Worm (Caenorhabditis elegans): ENCODE data around the gene Y61A9LA.1.
A peak's percentile ranks its signal among the peaks of the same experiment; 100 is the strongest.

Y61A9LA.1 gene

DNA sequence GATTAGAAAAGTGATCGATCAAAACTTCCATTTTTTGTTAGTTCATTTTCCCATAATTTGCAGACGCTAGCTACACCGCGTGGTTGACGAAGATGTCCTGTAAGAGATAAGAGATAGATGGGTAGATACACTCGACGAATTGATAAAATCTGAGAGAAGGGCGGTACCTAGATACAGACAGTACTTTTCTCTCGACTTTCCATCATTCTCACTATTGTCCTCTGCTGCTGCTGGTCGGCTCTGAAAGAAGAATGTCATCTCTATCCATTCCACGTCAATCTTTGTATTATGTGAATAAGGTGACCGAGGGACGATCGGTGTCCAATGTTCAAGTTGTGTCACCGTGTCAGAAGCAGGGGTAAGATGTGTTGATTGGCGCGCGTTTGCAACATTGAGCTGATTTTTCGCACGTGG is 43.4 kb downstream of the Y61A9LA.1 start, which contains the start of gene pmt-2 (continued):
- TF ChIP-seq C34B4.2 (tag; optimal IDR thresholded peaks at IDR 0.05) (no peak), nhr-19 (GFP tag; conservative IDR thresholded peaks at IDR 0.05) (no peak), snu-23 (GFP tag; optimal IDR thresholded peaks at IDR 0.05) (peak; percentile 54), snpc-4 (tag; optimal IDR thresholded peaks at IDR 0.05) (no peak), mdl-1 (tag; optimal IDR thresholded peaks at IDR 0.05) (no peak), nhr-76 (tag; optimal IDR thresholded peaks at IDR 0.05) (no peak), C16A3.4 (tag; optimal IDR thresholded peaks at IDR 0.05) (no peak), C04F5.9 (tag; optimal IDR thresholded peaks at IDR 0.05) (no peak), ama-1 (optimal IDR thresholded peaks at IDR 0.05) (no peak), dpl-1 (GFP tag; optimal IDR thresholded peaks at IDR 0.05) (peak in 1 of 3 experiments; percentile 9), ceh-63 (GFP tag; optimal IDR thresholded peaks at IDR 0.05) (no peak), lir-3 (tag; optimal IDR thresholded peaks at IDR 0.05; ENCODE audit: poor library complexity) (no peak), tbx-2 (tag; optimal IDR thresholded peaks at IDR 0.05) (no peak), nhr-77 (tag; optimal IDR thresholded peaks at IDR 0.05) (no peak), nhr-71 (tag; optimal IDR thresholded peaks at IDR 0.05) (peak; percentile 68), blmp-1 (tag; optimal IDR thresholded peaks at IDR 0.05) (peak; percentile 90), nhr-84 (tag; optimal IDR thresholded peaks at IDR 0.05) (no peak), ces-1 (GFP tag; optimal IDR thresholded peaks at IDR 0.05) (no peak), lin-35 (GFP tag; optimal IDR thresholded peaks at IDR 0.05) (peak in 1 of 2 experiments; percentile 5), ceh-82 (tag; optimal IDR thresholded peaks at IDR 0.05) (peak in 1 of 3 experiments; percentile 4), alr-1 (tag; optimal IDR thresholded peaks at IDR 0.05; ENCODE audit: borderline replicate concordance) (no peak), mep-1 (tag; optimal IDR thresholded peaks at IDR 0.05) (peak; percentile 20), fos-1 (tag; optimal IDR thresholded peaks at IDR 0.05) (no peak), elt-2 (tag; optimal IDR thresholded peaks at IDR 0.05) (peak; percentile 17), fkh-8 (tag; optimal IDR thresholded peaks at IDR 0.05) (no peak), ceh-8 (GFP tag; optimal IDR thresholded peaks at IDR 0.05) (no peak), lin-14 (GFP tag; optimal IDR thresholded peaks at IDR 0.05) (peak; percentile 79), lin-15B (tag; optimal IDR thresholded peaks at IDR 0.05) (no peak), hlh-17 (GFP tag; optimal IDR thresholded peaks at IDR 0.05; ENCODE audit: borderline replicate concordance) (no peak), lsy-2 (tag; optimal IDR thresholded peaks at IDR 0.05) (peak in 1 of 2 experiments; percentile 29), swsn-7 (tag; optimal IDR thresholded peaks at IDR 0.05) (no peak)

DNA sequence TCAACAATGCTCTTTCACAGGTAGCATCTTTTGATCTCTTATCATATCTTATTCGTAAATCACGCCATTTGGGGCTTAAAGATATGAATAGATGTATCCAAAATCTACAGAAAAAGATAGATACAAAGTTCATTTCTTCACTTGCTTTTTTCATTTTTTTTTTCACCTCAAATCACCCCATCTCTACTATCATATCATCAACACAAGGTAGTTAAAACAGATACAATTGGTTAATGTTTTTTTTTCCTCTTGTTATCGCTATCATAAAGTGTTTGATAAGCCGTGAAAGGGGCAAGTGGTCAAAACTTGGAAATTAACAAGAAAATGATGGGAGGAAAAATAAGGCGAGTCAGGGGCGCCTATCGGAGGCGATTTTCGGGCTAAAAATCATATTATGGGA is 45.2 kb downstream of the Y61A9LA.1 start:
- TF ChIP-seq pqm-1 (tag; optimal IDR thresholded peaks at IDR 0.05) (peak; percentile 38), nhr-20 (tag; optimal IDR thresholded peaks at IDR 0.05) (peak; percentile 22), mep-1 (tag; optimal IDR thresholded peaks at IDR 0.05) (peak; percentile 24), ceh-63 (GFP tag; optimal IDR thresholded peaks at IDR 0.05) (no peak), ceh-82 (tag; optimal IDR thresholded peaks at IDR 0.05) (no peak), nhr-77 (tag; optimal IDR thresholded peaks at IDR 0.05) (no peak), fkh-10 (GFP tag; optimal IDR thresholded peaks at IDR 0.05) (no peak), hlh-4 (tag; optimal IDR thresholded peaks at IDR 0.05) (no peak), unc-30 (tag; optimal IDR thresholded peaks at IDR 0.05) (no peak), elt-2 (tag; optimal IDR thresholded peaks at IDR 0.05) (peak; percentile 23), elt-3 (tag; optimal IDR thresholded peaks at IDR 0.05) (peak in 5 of 6 experiments; percentile 91 to 97 (median 96)), C04F5.9 (tag; optimal IDR thresholded peaks at IDR 0.05) (no peak), nhr-85 (tag) (peak; percentile 53), jun-1 (tag; optimal IDR thresholded peaks at IDR 0.05) (no peak), skn-1 (tag; optimal IDR thresholded peaks at IDR 0.05) (no peak), unc-98 (GFP tag; IDR thresholded peaks at IDR 0.05) (no peak), C34B4.2 (tag; optimal IDR thresholded peaks at IDR 0.05) (no peak), blmp-1 (tag; optimal IDR thresholded peaks at IDR 0.05) (peak; percentile 46), nhr-71 (tag; optimal IDR thresholded peaks at IDR 0.05) (peak; percentile 17), ets-5 (GFP tag; IDR thresholded peaks at IDR 0.05) (no peak), lin-15B (tag; optimal IDR thresholded peaks at IDR 0.05) (no peak), lin-14 (GFP tag; optimal IDR thresholded peaks at IDR 0.05) (peak; percentile 48), efl-1 (optimal IDR thresholded peaks at IDR 0.05) (no peak), efl-1 (GFP tag; optimal IDR thresholded peaks at IDR 0.05 in 1 of 2) (peak in 1 of 2 experiments; percentile 6), nhr-84 (tag; optimal IDR thresholded peaks at IDR 0.05) (no peak), nhr-237 (tag; optimal IDR thresholded peaks at IDR 0.05) (no peak)
